Fruit fly (Drosophila melanogaster): Measurements from ENCODE around the gene grp.
A peak's percentile ranks its signal among the peaks of the same experiment; 100 is the strongest.

The grp gene

DNA sequence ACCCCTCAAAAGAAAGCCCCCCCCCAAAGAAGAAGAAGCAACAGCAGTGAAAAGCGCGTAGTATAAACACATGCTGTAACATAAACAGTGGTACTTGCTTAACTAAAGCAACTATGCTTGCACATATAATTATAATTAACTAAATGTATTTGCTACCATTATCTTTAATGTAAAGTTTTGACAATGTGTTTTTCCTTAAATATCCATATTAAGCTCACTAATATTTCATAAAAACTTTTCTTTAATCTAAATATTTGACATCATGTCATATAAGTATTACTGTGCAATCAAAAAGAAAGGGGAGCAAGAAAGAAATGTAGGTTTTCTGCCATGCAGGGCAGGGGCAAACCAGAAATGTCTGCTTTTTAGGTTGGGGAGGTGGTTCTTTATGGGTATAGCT is 36.9 kb downstream of the grp start (continued):
- TF ChIP-seq CG6272 (GFP tag; IDR thresholded peaks at IDR 0.05) (no peak), CG12659 (GFP tag; optimal IDR thresholded peaks at IDR 0.05) (no peak), grau (tag; optimal IDR thresholded peaks at IDR 0.05) (peak; percentile 10), Neu2 (GFP tag; optimal IDR thresholded peaks at IDR 0.05; ENCODE audit: borderline replicate concordance) (no peak), CG30431 (GFP tag; optimal IDR thresholded peaks at IDR 0.05) (no peak), chinmo (GFP tag; IDR thresholded peaks at IDR 0.05; ENCODE audit: partially characterized antibody) (no peak), fu2 (GFP tag; optimal IDR thresholded peaks at IDR 0.05) (no peak), BtbVII (GFP tag; optimal IDR thresholded peaks at IDR 0.05) (no peak), CG9932 (GFP tag; IDR thresholded peaks at IDR 0.05) (no peak), shn (GFP tag; optimal IDR thresholded peaks at IDR 0.05) (no peak), Taf1 (GFP tag; IDR thresholded peaks at IDR 0.05) (no peak), gem (tag; optimal IDR thresholded peaks at IDR 0.05) (peak; percentile 37), btn (GFP tag; optimal IDR thresholded peaks at IDR 0.05) (no peak), danr (GFP tag; IDR thresholded peaks at IDR 0.05) (no peak), Hand (GFP tag; optimal IDR thresholded peaks at IDR 0.05) (no peak), CG2120 (GFP tag; optimal IDR thresholded peaks at IDR 0.05) (no peak), CG5180 (GFP tag; optimal IDR thresholded peaks at IDR 0.05) (no peak), Mad (GFP tag; optimal IDR thresholded peaks at IDR 0.05) (no peak), HLHmδ (GFP tag; optimal IDR thresholded peaks at IDR 0.05) (no peak), Med (GFP tag) (peak; percentile 3), CG42726 (GFP tag; IDR thresholded peaks at IDR 0.05; ENCODE audit: partially characterized antibody) (no peak), CG6854 (GFP tag; optimal IDR thresholded peaks at IDR 0.05) (no peak), gsb-n (tag; optimal IDR thresholded peaks at IDR 0.05) (no peak), tin (GFP tag; optimal IDR thresholded peaks at IDR 0.05) (no peak), CG3726 (GFP tag; IDR thresholded peaks at IDR 0.05) (no peak), MBD-R2 (GFP tag; IDR thresholded peaks at IDR 0.05) (no peak), Drgx (GFP tag; IDR thresholded peaks at IDR 0.05) (0 out of 2 replicates have a peak, but pooled peaks have one; percentile 8), sqz (GFP tag; optimal IDR thresholded peaks at IDR 0.05) (no peak), klu (GFP tag; IDR thresholded peaks at IDR 0.05) (no peak), Meics (GFP tag; optimal IDR thresholded peaks at IDR 0.05) (no peak), CG12744 (GFP tag; optimal IDR thresholded peaks at IDR 0.05) (no peak), scrt (GFP tag; optimal IDR thresholded peaks at IDR 0.05) (peak; percentile 40), CG13287 (GFP tag; IDR thresholded peaks at IDR 0.05; ENCODE audit: partially characterized antibody) (no peak), fd102C (GFP tag; optimal IDR thresholded peaks at IDR 0.05) (no peak), CG9215 (GFP tag; IDR thresholded peaks at IDR 0.05) (no peak), mam (GFP tag; optimal IDR thresholded peaks at IDR 0.05) (no peak), CG9817 (tag; optimal IDR thresholded peaks at IDR 0.05) (no peak), HLH54F (GFP tag; optimal IDR thresholded peaks at IDR 0.05) (no peak), pnt (GFP tag; optimal IDR thresholded peaks at IDR 0.05) (no peak), gce (GFP tag; IDR thresholded peaks at IDR 0.05) (no peak), otp (GFP tag; IDR thresholded peaks at IDR 0.05) (no peak), CG8359 (GFP tag; optimal IDR thresholded peaks at IDR 0.05; ENCODE audit: borderline replicate concordance) (no peak), CG31365 (tag; optimal IDR thresholded peaks at IDR 0.05) (no peak), Oaz (GFP tag; IDR thresholded peaks at IDR 0.05) (no peak), Fer3 (tag; optimal IDR thresholded peaks at IDR 0.05) (peak; percentile 44), CG33557 (GFP tag; optimal IDR thresholded peaks at IDR 0.05) (no peak), stc (GFP tag; IDR thresholded peaks at IDR 0.05) (no peak), Lim3 (GFP tag; IDR thresholded peaks at IDR 0.05) (no peak), lola (GFP tag; optimal IDR thresholded peaks at IDR 0.05) (no peak), jumu (GFP tag; optimal IDR thresholded peaks at IDR 0.05) (no peak), CG13894 (tag; optimal IDR thresholded peaks at IDR 0.05) (peak; percentile 76), CG16863 (GFP tag; optimal IDR thresholded peaks at IDR 0.05) (no peak)
